Fruit fly (Drosophila melanogaster) whole organism, adult: ENCODE results near the gene Gr36a.

Source experiments
- CG33017 ChIP-seq: fragments of 200-800 bp; sonication (Bioruptor generic); optimal IDR thresholded peaks from 2 replicates; lab custom pipeline; 2018; ENCODE audit warnings: missing biosample characterization, mild to moderate bottlenecking, missing genetic modification characterization, moderate library complexity
- bab1 ChIP-seq: fragments of 200-800 bp; sonication (Bioruptor generic); optimal IDR thresholded peaks from 3 replicates; lab custom pipeline; 2019; ENCODE audit warnings: missing biosample characterization, mild to moderate bottlenecking, missing genetic modification characterization, moderate library complexity
- cnc ChIP-seq, 2 experiments: fragments of >200 bp; optimal IDR thresholded peaks; 2 replicates each; lab custom pipeline; 2017

- TF ChIP-seq bab1 (GFP tag; lab: Kevin White, UChicago) (no peak), cnc (optimal IDR thresholded peaks at IDR 0.05; lab: Kevin White, UChicago) (no peak), CG33017 (tag; lab: Kevin White, UChicago) (no peak)
Observed at dm6 chr2L:17216847-17217246, 40.4 kb downstream of the Gr36a start.
